Fruit fly (Drosophila melanogaster) whole organism, adult: Measurements from ENCODE around the gene CG2162.

Experiments
- CG11617 ChIP-seq: fragments of 200-800 bp; sonication (Bioruptor generic); optimal IDR thresholded peaks from 2 replicates; lab custom pipeline; 2017; ENCODE audit warnings: mild to moderate bottlenecking, missing biosample characterization, missing genetic modification reagents, missing genetic modification characterization
- CG12768 ChIP-seq: fragments of 200-800 bp; sonication (Bioruptor generic); optimal IDR thresholded peaks from 2 replicates; lab custom pipeline; 2017; ENCODE audit warnings: missing biosample characterization, missing genetic modification characterization, mild to moderate bottlenecking, moderate library complexity, missing genetic modification reagents
- CG5204 ChIP-seq: fragments of 200-800 bp; sonication (Bioruptor generic); optimal IDR thresholded peaks from 2 replicates; lab custom pipeline; 2016; ENCODE audit warnings: missing biosample characterization, missing genetic modification characterization
- CG7045 ChIP-seq: fragments of 200-800 bp; sonication (Bioruptor generic); optimal IDR thresholded peaks from 2 replicates; lab custom pipeline; 2017; ENCODE audit warnings: missing biosample characterization, mild to moderate bottlenecking, missing genetic modification characterization
- Crg-1 ChIP-seq: fragments of 200-800 bp; sonication (Bioruptor generic); optimal IDR thresholded peaks from 2 replicates; lab custom pipeline; 2016; ENCODE audit warnings: missing biosample characterization, missing genetic modification characterization
- Hr96 ChIP-seq: fragments of 200-800 bp; sonication (Bioruptor generic); optimal IDR thresholded peaks from 2 replicates; lab custom pipeline; 2016; ENCODE audit warnings: missing biosample characterization, missing genetic modification characterization
- bab1 ChIP-seq: fragments of 200-800 bp; sonication (Bioruptor generic); optimal IDR thresholded peaks from 3 replicates; lab custom pipeline; 2019; ENCODE audit warnings: missing biosample characterization, mild to moderate bottlenecking, missing genetic modification characterization, moderate library complexity
- cic ChIP-seq: fragments of 200-800 bp; sonication (Bioruptor generic); optimal IDR thresholded peaks from 2 replicates; lab custom pipeline; 2017; ENCODE audit warnings: missing biosample characterization, mild to moderate bottlenecking, missing genetic modification characterization, moderate library complexity
- cnc ChIP-seq, 2 experiments: fragments of >200 bp; optimal IDR thresholded peaks; 2 replicates each; lab custom pipeline; 2017
- pad ChIP-seq: fragments of 200-800 bp; sonication (Bioruptor generic); optimal IDR thresholded peaks from 3 replicates; lab custom pipeline; 2017; ENCODE audit warnings: missing biosample characterization, missing genetic modification characterization, mild to moderate bottlenecking, moderate library complexity, missing genetic modification reagents
- tj ChIP-seq: fragments of 200-800 bp; sonication (Bioruptor generic); optimal IDR thresholded peaks from 3 replicates; lab custom pipeline; 2017; ENCODE audit warnings: missing biosample characterization, mild to moderate bottlenecking, missing genetic modification characterization, moderate library complexity

DNA sequence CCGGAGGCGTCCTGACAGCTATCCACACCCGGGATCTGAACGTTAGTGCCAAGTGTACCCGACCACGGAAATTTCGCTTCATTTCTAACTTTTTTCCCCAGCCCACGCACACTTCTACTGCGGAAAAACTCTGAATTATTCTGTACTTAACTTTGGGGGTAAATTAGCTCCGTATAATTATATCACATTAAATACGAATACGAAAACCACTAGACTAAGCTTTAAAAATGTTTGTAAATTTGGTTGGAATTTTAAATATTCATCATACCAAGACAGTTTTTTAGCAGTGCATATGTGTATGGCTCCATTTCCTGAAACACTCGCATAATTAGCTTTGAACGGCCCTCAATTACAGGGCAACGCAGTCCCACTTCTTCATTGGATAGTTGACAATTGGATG, 21.5 kb upstream of the CG2162 start:
- TF ChIP-seq pad (GFP tag; lab: Kevin White, UChicago) (no peak), tj (GFP tag; lab: Kevin White, UChicago) (no peak), Hr96 (GFP tag; lab: Kevin White, UChicago) (no peak), cnc (optimal IDR thresholded peaks at IDR 0.05; lab: Kevin White, UChicago) (no peak), cic (no peak), CG5204 (no peak), CG11617 (GFP tag; lab: Kevin White, UChicago) (no peak), CG12768 (GFP tag; lab: Kevin White, UChicago) (no peak), Crg-1 (GFP tag; lab: Kevin White, UChicago) (no peak), bab1 (GFP tag; lab: Kevin White, UChicago) (no peak), CG7045 (GFP tag; lab: Kevin White, UChicago) (no peak)
